Worm (Caenorhabditis elegans) whole organism, mixed stage, embryonic: Measurements from ENCODE around the gene srh-122.

ENCODE experiments used
- M03D4.4 ChIP-seq: sonication (generic microtip); optimal IDR thresholded peaks from 2 replicates; lab custom pipeline; 2017; ENCODE audit warnings: mild to moderate bottlenecking, missing genetic modification characterization, missing compliant biosample characterization
- bed-3 ChIP-seq: fragments of 200-800 bp; sonication (Bioruptor generic); optimal IDR thresholded peaks from 3 replicates; lab custom pipeline; 2018; ENCODE audit warnings: mild to moderate bottlenecking, missing genetic modification characterization, moderate library complexity, missing compliant biosample characterization
- blmp-1 ChIP-seq: fragments of 150-350 bp; optimal IDR thresholded peaks from 2 replicates; lab custom pipeline; 2014; ENCODE audit warnings: missing biosample characterization, missing genetic modification characterization
- ceh-39 ChIP-seq: fragments of 150-350 bp; optimal IDR thresholded peaks from 2 replicates; lab custom pipeline; 2014; ENCODE audit warnings: missing biosample characterization, missing genetic modification characterization
- ceh-83 ChIP-seq: fragments of 200-800 bp; sonication (Bioruptor generic); optimal IDR thresholded peaks from 2 replicates; lab custom pipeline; 2018; ENCODE audit warnings: mild to moderate bottlenecking, missing genetic modification characterization, missing compliant biosample characterization
- ces-1 ChIP-seq: fragments of 150-350 bp; optimal IDR thresholded peaks from 2 replicates; lab custom pipeline; 2014; ENCODE audit warnings: missing biosample characterization, missing genetic modification reagents, missing genetic modification characterization
- cnd-1 ChIP-seq: fragments of 200-800 bp; sonication (Bioruptor generic); optimal IDR thresholded peaks from 2 replicates; lab custom pipeline; 2018; ENCODE audit warnings: mild to moderate bottlenecking, missing genetic modification characterization, missing compliant biosample characterization
- drap-1 ChIP-seq: fragments of 200-800 bp; sonication (Bioruptor generic); optimal IDR thresholded peaks from 3 replicates; lab custom pipeline; 2018; ENCODE audit warnings: mild to moderate bottlenecking, missing genetic modification characterization, missing compliant biosample characterization
- elt-1 ChIP-seq: sonication (generic microtip); optimal IDR thresholded peaks from 2 replicates; lab custom pipeline; 2017; ENCODE audit warnings: missing genetic modification characterization, mild to moderate bottlenecking, missing compliant biosample characterization, antibody characterized with exemption, moderate library complexity, borderline replicate concordance; ENCODE audit not compliant: insufficient read depth
- flh-1 ChIP-seq: fragments of 200-800 bp; sonication (Bioruptor generic); optimal IDR thresholded peaks from 2 replicates; lab custom pipeline; 2018; ENCODE audit warnings: mild to moderate bottlenecking, missing genetic modification characterization, moderate library complexity, missing compliant biosample characterization
- ham-2 ChIP-seq: fragments of 200-800 bp; sonication (Bioruptor generic); optimal IDR thresholded peaks from 2 replicates; lab custom pipeline; 2018; ENCODE audit warnings: mild to moderate bottlenecking, missing genetic modification characterization, missing compliant biosample characterization
- hlh-1 ChIP-seq: fragments of 150-350 bp; optimal IDR thresholded peaks from 2 replicates; lab custom pipeline; 2014; ENCODE audit warnings: missing biosample characterization, missing genetic modification reagents, missing genetic modification characterization
- lin-13 ChIP-seq: fragments of 150-350 bp; optimal IDR thresholded peaks from 2 replicates; lab custom pipeline; 2014; ENCODE audit warnings: missing biosample characterization, missing genetic modification characterization
- lin-32 ChIP-seq: fragments of 200-800 bp; sonication (Bioruptor generic); optimal IDR thresholded peaks from 2 replicates; lab custom pipeline; 2018; ENCODE audit warnings: mild to moderate bottlenecking, missing genetic modification characterization, missing compliant biosample characterization
- mab-5 ChIP-seq: fragments of 150-350 bp; optimal IDR thresholded peaks from 2 replicates; lab custom pipeline; 2014; ENCODE audit warnings: missing biosample characterization, missing genetic modification characterization
- mep-1 ChIP-seq: fragments of 150-350 bp; optimal IDR thresholded peaks from 2 replicates; lab custom pipeline; 2017; ENCODE audit warnings: missing biosample characterization, missing genetic modification reagents, missing genetic modification characterization, inconsistent platforms
- mls-2 ChIP-seq: sonication (generic microtip); optimal IDR thresholded peaks from 2 replicates; lab custom pipeline; 2016; ENCODE audit warnings: mild to moderate bottlenecking, missing genetic modification characterization, moderate library complexity, missing compliant biosample characterization
- nhr-12 ChIP-seq: fragments of 150-350 bp; optimal IDR thresholded peaks from 2 replicates; lab custom pipeline; 2014; ENCODE audit warnings: missing biosample characterization, missing genetic modification characterization
- nhr-2 ChIP-seq: fragments of 150-350 bp; optimal IDR thresholded peaks from 2 replicates; lab custom pipeline; 2014; ENCODE audit warnings: missing biosample characterization, missing genetic modification characterization
- nhr-237 ChIP-seq: fragments of 150-350 bp; optimal IDR thresholded peaks from 2 replicates; lab custom pipeline; 2014; ENCODE audit warnings: missing biosample characterization, missing genetic modification characterization
- nhr-28 ChIP-seq: fragments of 150-350 bp; optimal IDR thresholded peaks from 2 replicates; lab custom pipeline; 2014; ENCODE audit warnings: missing biosample characterization, missing genetic modification characterization
- nhr-76 ChIP-seq: sonication (generic microtip); optimal IDR thresholded peaks from 2 replicates; lab custom pipeline; 2017; ENCODE audit warnings: missing biosample characterization, missing genetic modification characterization
- pha-4 ChIP-seq: fragments of 150-350 bp; optimal IDR thresholded peaks from 2 replicates; lab custom pipeline; 2018; ENCODE audit warnings: missing biosample characterization, missing genetic modification reagents, missing genetic modification characterization
- sem-2 ChIP-seq: fragments of 200-800 bp; sonication (Bioruptor generic); optimal IDR thresholded peaks from 2 replicates; lab custom pipeline; 2018; ENCODE audit warnings: mild to moderate bottlenecking, missing genetic modification characterization, missing compliant biosample characterization
- snpc-4 ChIP-seq: fragments of 150-350 bp; optimal IDR thresholded peaks from 2 replicates; lab custom pipeline; 2014; ENCODE audit warnings: missing biosample characterization, missing genetic modification characterization
- sptf-1 ChIP-seq: sonication (generic microtip); optimal IDR thresholded peaks from 2 replicates; lab custom pipeline; 2017; ENCODE audit warnings: mild to moderate bottlenecking, missing genetic modification characterization, moderate library complexity, missing compliant biosample characterization
- tbx-8 ChIP-seq: fragments of 200-800 bp; sonication (Bioruptor generic); optimal IDR thresholded peaks from 2 replicates; lab custom pipeline; 2018; ENCODE audit warnings: mild to moderate bottlenecking, missing genetic modification characterization, moderate library complexity, missing compliant biosample characterization
- unc-120 ChIP-seq: sonication (generic microtip); optimal IDR thresholded peaks from 2 replicates; lab custom pipeline; 2017; ENCODE audit warnings: missing genetic modification characterization, missing compliant biosample characterization; ENCODE audit not compliant: poor library complexity, severe bottlenecking
- unc-39 ChIP-seq: fragments of 150-350 bp; optimal IDR thresholded peaks from 2 replicates; lab custom pipeline; 2014; ENCODE audit warnings: missing biosample characterization, missing genetic modification characterization
- unc-62 ChIP-seq: fragments of 150-350 bp; optimal IDR thresholded peaks from 2 replicates; lab custom pipeline; 2014; ENCODE audit warnings: missing biosample characterization, missing genetic modification reagents, missing genetic modification characterization
- zip-8 ChIP-seq: fragments of 150-350 bp; optimal IDR thresholded peaks from 2 replicates; lab custom pipeline; 2014; ENCODE audit warnings: missing biosample characterization, missing genetic modification characterization
- ztf-11 ChIP-seq: fragments of 150-350 bp; optimal IDR thresholded peaks from 2 replicates; lab custom pipeline; 2014; ENCODE audit warnings: missing biosample characterization, missing genetic modification characterization

The srh-122 gene

DNA sequence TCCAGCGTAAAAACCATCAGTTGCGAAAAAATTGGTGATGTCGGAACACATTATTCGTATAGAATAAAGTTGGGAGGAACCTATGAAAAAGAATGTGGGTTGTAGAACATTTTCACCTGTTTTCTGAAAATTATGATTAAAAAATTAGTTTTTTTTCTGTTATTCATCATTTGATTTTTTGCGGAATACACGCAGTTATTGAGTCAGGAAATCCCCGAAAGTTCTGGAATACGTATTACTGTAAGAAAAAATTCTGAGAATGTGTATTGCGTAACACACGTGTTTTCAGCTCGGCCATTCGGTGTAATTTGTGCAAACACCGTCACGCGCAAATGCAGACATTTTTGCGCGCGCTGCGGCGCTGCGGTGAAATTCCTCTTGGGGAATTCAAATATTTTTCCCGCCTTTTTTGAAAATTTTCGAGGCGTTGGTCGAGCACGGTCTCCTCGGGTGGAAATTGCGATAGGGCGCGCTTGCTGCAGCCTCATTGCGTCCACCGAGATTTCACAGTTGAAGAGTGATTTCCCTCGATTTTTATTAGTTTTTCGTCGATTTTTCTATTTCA lies 11.1 kb upstream of the srh-122 start, which contains the start of gene srh-170:
TSS of gene srh-170 (minus strand) at position 51 of the 565 bp plus-strand sequence.
- peak; percentile 19 for TF ChIP-seq zip-8 (tag; lab: Kevin White, UChicago)
- no peak for TF ChIP-seq nhr-76 (tag; lab: Kevin White, UChicago)

DNA sequence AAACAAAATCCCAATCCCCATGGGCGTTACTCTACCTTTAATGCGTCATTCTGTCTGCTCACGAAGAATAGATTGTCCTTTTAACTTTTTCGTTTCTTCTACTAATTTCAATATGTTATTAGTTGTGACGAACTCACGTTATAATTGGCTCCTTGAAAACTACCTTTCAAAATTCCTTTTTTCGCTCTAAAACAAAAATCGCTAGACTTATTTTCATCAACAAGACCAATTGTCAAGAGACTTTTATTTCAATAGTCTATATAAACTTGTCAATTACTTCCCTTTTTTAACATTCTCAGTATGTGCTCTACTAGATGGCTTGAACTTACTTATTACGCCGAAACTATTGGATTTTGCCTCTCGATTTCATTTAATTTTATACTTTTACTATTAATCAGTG lies 6.9 kb upstream of the srh-122 start, which contains the start of gene str-102:
TSS of gene str-102 (plus strand) at position 301 of the 400 bp plus-strand sequence.
- TF ChIP-seq ceh-83 (no peak), drap-1 (GFP tag; lab: Kevin White, UChicago) (no peak), pha-4 (no peak), hlh-1 (tag; lab: Kevin White, UChicago) (no peak), nhr-237 (tag; lab: Kevin White, UChicago) (no peak), unc-62 (GFP tag; lab: Kevin White, UChicago) (no peak), sptf-1 (tag; lab: Kevin White, UChicago) (no peak), mab-5 (tag; lab: Kevin White, UChicago) (no peak), ceh-39 (tag; lab: Kevin White, UChicago) (no peak), flh-1 (GFP tag; lab: Kevin White, UChicago) (no peak), zip-8 (tag; lab: Kevin White, UChicago) (no peak), lin-32 (no peak), nhr-28 (tag; lab: Kevin White, UChicago) (no peak)

- TF ChIP-seq snpc-4 (tag; lab: Kevin White, UChicago) (no peak), unc-62 (GFP tag; lab: Kevin White, UChicago) (no peak)
Observed at ce11 chrV:15383739-15384138, 5.9 kb upstream of the srh-122 start, which contains the start of gene str-88. TSS of gene str-88 (minus strand) at chrV:15383839.

DNA sequence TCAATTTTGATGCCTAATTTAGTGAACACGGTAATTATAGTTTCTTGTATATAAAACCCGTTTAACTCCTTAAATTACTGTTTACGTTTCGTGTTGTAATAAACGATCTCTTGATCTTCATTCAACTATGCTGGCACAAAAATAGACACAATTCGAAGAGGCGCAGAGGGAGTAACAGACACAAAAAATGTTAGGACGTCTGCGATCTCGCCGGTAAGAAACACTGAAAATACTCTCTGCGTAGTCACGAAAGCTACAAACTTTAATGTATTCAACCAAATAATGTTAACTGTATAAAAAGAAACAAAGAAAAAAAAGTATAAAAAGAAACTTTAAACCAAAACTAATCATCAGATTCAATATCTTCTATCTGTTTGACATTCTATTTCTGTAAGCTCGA lies 3.1 kb upstream of the srh-122 start, which contains the start of gene dhs-23:
TSS of gene dhs-23 (plus strand) at position 363 of the 400 bp plus-strand sequence.
- TF ChIP-seq hlh-1 (tag; lab: Kevin White, UChicago): no peak
- no peak for TF ChIP-seq nhr-12
- no peak for TF ChIP-seq ceh-83
- TF ChIP-seq lin-32: no peak
- no peak for TF ChIP-seq zip-8 (tag; lab: Kevin White, UChicago)
- TF ChIP-seq mep-1 (tag; lab: Kevin White, UChicago): no peak
- TF ChIP-seq nhr-28 (tag; lab: Kevin White, UChicago): no peak
- TF ChIP-seq bed-3 (GFP tag; lab: Kevin White, UChicago): no peak
- TF ChIP-seq ztf-11 (tag; lab: Kevin White, UChicago): no peak
- TF ChIP-seq ham-2 (GFP tag; lab: Kevin White, UChicago): no peak
- no peak for TF ChIP-seq sem-2 (GFP tag; lab: Kevin White, UChicago)
- TF ChIP-seq nhr-76 (tag; lab: Kevin White, UChicago): no peak

ce11 chrV:15379817-15380216 lies 2.0 kb upstream of the srh-122 start, which contains the start of gene srh-251:
TSS of gene srh-251 (minus strand) at chrV:15379917.
- no peak for TF ChIP-seq nhr-2
- no peak for TF ChIP-seq zip-8 (tag; lab: Kevin White, UChicago)

DNA sequence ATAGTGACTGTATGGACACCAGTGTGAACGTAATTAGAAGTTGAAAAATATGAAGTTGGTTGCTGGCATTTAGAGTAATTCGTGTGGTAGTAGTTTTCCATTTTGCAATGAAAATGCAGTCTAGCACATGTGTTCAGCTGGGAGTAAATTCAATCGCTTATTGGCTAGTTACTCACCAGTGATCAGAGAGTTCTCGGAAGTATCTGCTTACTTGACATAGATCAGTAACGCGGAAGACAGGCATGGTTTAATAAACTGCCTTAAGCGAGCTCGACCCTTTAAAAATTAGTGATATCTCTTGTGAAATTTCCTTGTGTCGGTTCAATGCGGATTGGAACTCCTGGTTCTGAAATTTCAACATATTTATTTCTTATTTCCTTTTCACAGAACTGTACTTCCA lies 1.6 kb downstream of the srh-122 start, which contains the start of gene srh-52:
TSS of gene srh-52 (minus strand) at position 101 of the 400 bp plus-strand sequence.
- TF ChIP-seq M03D4.4 (no peak), sem-2 (GFP tag; lab: Kevin White, UChicago) (no peak), mab-5 (tag; lab: Kevin White, UChicago) (no peak), ces-1 (GFP tag; lab: Kevin White, UChicago) (no peak), hlh-1 (tag; lab: Kevin White, UChicago) (no peak), ham-2 (GFP tag; lab: Kevin White, UChicago) (no peak), tbx-8 (no peak), nhr-2 (no peak), nhr-12 (no peak), zip-8 (tag; lab: Kevin White, UChicago) (no peak), cnd-1 (no peak), mep-1 (tag; lab: Kevin White, UChicago) (no peak), lin-13 (tag; lab: Kevin White, UChicago) (no peak)

ce11 chrV:15369707-15370106 lies 8.1 kb downstream of the srh-122 start, which contains the start of gene nhr-269:
TSS of gene nhr-269 (minus strand) at chrV:15369807.
- TF ChIP-seq blmp-1: no peak
- no peak for TF ChIP-seq pha-4
- TF ChIP-seq hlh-1 (tag; lab: Kevin White, UChicago): no peak
- TF ChIP-seq zip-8 (tag; lab: Kevin White, UChicago): no peak
- no peak for TF ChIP-seq nhr-28 (tag; lab: Kevin White, UChicago)
- TF ChIP-seq elt-1 (tag; lab: Kevin White, UChicago): no peak
- TF ChIP-seq ceh-83: no peak
- no peak for TF ChIP-seq mls-2 (tag; lab: Kevin White, UChicago)
- TF ChIP-seq flh-1 (GFP tag; lab: Kevin White, UChicago): no peak
- no peak for TF ChIP-seq ztf-11 (tag; lab: Kevin White, UChicago)
- TF ChIP-seq mab-5 (tag; lab: Kevin White, UChicago): no peak
- TF ChIP-seq ceh-39 (tag; lab: Kevin White, UChicago): no peak
- TF ChIP-seq nhr-2: no peak
- TF ChIP-seq unc-39 (tag; lab: Kevin White, UChicago): no peak
- TF ChIP-seq snpc-4 (tag; lab: Kevin White, UChicago): no peak
- no peak for TF ChIP-seq sptf-1 (tag; lab: Kevin White, UChicago)
- no peak for TF ChIP-seq unc-120 (tag; lab: Kevin White, UChicago)
- no peak for TF ChIP-seq nhr-237 (tag; lab: Kevin White, UChicago)
- TF ChIP-seq ham-2 (GFP tag; lab: Kevin White, UChicago): no peak
- TF ChIP-seq, all 35 proteins: peak for 0
